Worm (Caenorhabditis elegans) whole organism, early embryonic: ENCODE measurements around the gene idpc-1.

Experiments
- F13C5.2 ChIP-seq: sonication (generic microtip); optimal IDR thresholded peaks from 2 replicates; lab custom pipeline; 2017; ENCODE audit warnings: mild to moderate bottlenecking, missing genetic modification characterization, inconsistent platforms, missing compliant biosample characterization
- ama-1 ChIP-seq: fragments of 150-350 bp; optimal IDR thresholded peaks from 2 replicates; lab custom pipeline; 2014
- ceh-13 ChIP-seq: fragments of 200-800 bp; sonication (Bioruptor generic); optimal IDR thresholded peaks from 2 replicates; lab custom pipeline; 2018; ENCODE audit warnings: mild to moderate bottlenecking, missing genetic modification characterization, missing compliant biosample characterization
- flt-1 ChIP-seq: fragments of 200-800 bp; sonication (Bioruptor generic); IDR thresholded peaks from 2 replicates; pipeline ENCODE4 v1.3.6; 2022; ENCODE audit warnings: missing genetic modification characterization, missing compliant biosample characterization
- hmbx-1 ChIP-seq: sonication (generic microtip); optimal IDR thresholded peaks from 2 replicates; lab custom pipeline; 2016; ENCODE audit warnings: mild to moderate bottlenecking, missing genetic modification characterization, missing compliant biosample characterization
- hnd-1 ChIP-seq: sonication (generic microtip); optimal IDR thresholded peaks from 2 replicates; lab custom pipeline; 2016; ENCODE audit warnings: missing genetic modification characterization, missing compliant biosample characterization
- tbx-37 ChIP-seq: fragments of 200-800 bp; sonication (Bioruptor generic); conservative IDR thresholded peaks from 2 replicates; pipeline ENCODE4 v1.3.6; 2022; ENCODE audit warnings: missing genetic modification reagents, missing genetic modification characterization, missing compliant biosample characterization

- TF ChIP-seq ama-1 (lab: Kevin White, UChicago) (no peak), flt-1 (no peak), ceh-13 (GFP tag; lab: Kevin White, UChicago) (no peak), tbx-37 (GFP tag; lab: Robert Waterston, UW) (no peak), hnd-1 (tag; lab: Kevin White, UChicago) (no peak), hmbx-1 (tag; lab: Kevin White, UChicago) (no peak), F13C5.2 (no peak)
Observed at ce11 chrIII:11457911-11458310, 30.9 kb downstream of the idpc-1 start.
